Worm (Caenorhabditis elegans) whole organism, late embryonic: ENCODE results near the gene F26F2.8.
A peak's percentile ranks its signal among the peaks of the same experiment; 100 is the strongest.

Source experiments
- K02D7.2 ChIP-seq: sonication (generic microtip); optimal IDR thresholded peaks from 2 replicates; lab custom pipeline; 2017; ENCODE audit warnings: mild to moderate bottlenecking, missing genetic modification characterization, missing compliant biosample characterization
- K09A11.1 ChIP-seq: sonication (generic microtip); optimal IDR thresholded peaks from 2 replicates; lab custom pipeline; 2017; ENCODE audit warnings: antibody characterized with exemption, mild to moderate bottlenecking, missing genetic modification characterization, missing compliant biosample characterization; ENCODE audit not compliant: insufficient read depth
- T23F11.4 ChIP-seq: fragments of 200-800 bp; sonication (Bioruptor generic); optimal IDR thresholded peaks from 2 replicates; lab custom pipeline; 2018; ENCODE audit warnings: mild to moderate bottlenecking, missing genetic modification characterization, missing compliant biosample characterization
- ahr-1 ChIP-seq: sonication (generic microtip); optimal IDR thresholded peaks from 2 replicates; lab custom pipeline; 2016; ENCODE audit warnings: missing genetic modification characterization, missing compliant biosample characterization
- ceh-14 ChIP-seq: sonication (generic microtip); optimal IDR thresholded peaks from 2 replicates; lab custom pipeline; 2016; ENCODE audit warnings: missing genotype, missing genetic modification characterization, missing compliant biosample characterization
- ceh-18 ChIP-seq: sonication (generic microtip); optimal IDR thresholded peaks from 2 replicates; lab custom pipeline; 2016; ENCODE audit warnings: missing genetic modification characterization, missing compliant biosample characterization
- ceh-19 ChIP-seq: fragments of 200-800 bp; sonication (Bioruptor generic); optimal IDR thresholded peaks from 2 replicates; lab custom pipeline; 2018; ENCODE audit warnings: mild to moderate bottlenecking, missing genetic modification characterization, missing compliant biosample characterization
- ceh-2 ChIP-seq: sonication (generic microtip); optimal IDR thresholded peaks from 2 replicates; lab custom pipeline; 2016; ENCODE audit warnings: missing genotype, missing genetic modification characterization, missing compliant biosample characterization
- ceh-22 ChIP-seq: sonication (generic microtip); optimal IDR thresholded peaks from 2 replicates; lab custom pipeline; 2017; ENCODE audit warnings: missing biosample characterization, missing genetic modification characterization
- ceh-24 ChIP-seq: sonication (generic microtip); optimal IDR thresholded peaks from 2 replicates; lab custom pipeline; 2016; ENCODE audit warnings: mild to moderate bottlenecking, missing genetic modification characterization, missing compliant biosample characterization
- ceh-30 ChIP-seq: fragments of 150-350 bp; optimal IDR thresholded peaks from 2 replicates; lab custom pipeline; 2014; ENCODE audit warnings: missing biosample characterization, missing genetic modification characterization
- ceh-31 ChIP-seq: sonication (generic microtip); optimal IDR thresholded peaks from 2 replicates; lab custom pipeline; 2016; ENCODE audit warnings: missing genetic modification characterization, missing compliant biosample characterization
- ceh-45 ChIP-seq: fragments of 200-800 bp; sonication (Bioruptor generic); IDR thresholded peaks from 2 replicates; pipeline ENCODE4 v1.3.6; 2022; ENCODE audit warnings: missing genetic modification reagents, missing genetic modification characterization, missing compliant biosample characterization
- ceh-48 ChIP-seq: sonication (generic microtip); optimal IDR thresholded peaks from 2 replicates; lab custom pipeline; 2016; ENCODE audit warnings: missing genetic modification characterization, inconsistent platforms, missing compliant biosample characterization
- che-1 ChIP-seq: sonication (generic microtip); optimal IDR thresholded peaks from 2 replicates; lab custom pipeline; 2016; ENCODE audit warnings: mild to moderate bottlenecking, missing genetic modification characterization, missing compliant biosample characterization
- dmd-4 ChIP-seq: sonication (generic microtip); optimal IDR thresholded peaks from 2 replicates; lab custom pipeline; 2016; ENCODE audit warnings: borderline replicate concordance, missing genetic modification characterization, missing compliant biosample characterization
- elt-2 ChIP-seq: sonication (generic microtip); optimal IDR thresholded peaks from 2 replicates; lab custom pipeline; 2016; ENCODE audit warnings: missing genetic modification reagents, missing genetic modification characterization, missing compliant biosample characterization
- fax-1 ChIP-seq: sonication (generic microtip); optimal IDR thresholded peaks from 2 replicates; lab custom pipeline; 2016; ENCODE audit warnings: missing genotype, missing genetic modification characterization, missing compliant biosample characterization
- gmeb-2 ChIP-seq: sonication (generic microtip); optimal IDR thresholded peaks from 2 replicates; lab custom pipeline; 2016; ENCODE audit warnings: missing genetic modification characterization, inconsistent platforms, missing compliant biosample characterization
- hlh-13 ChIP-seq: fragments of 200-800 bp; sonication (Bioruptor generic); optimal IDR thresholded peaks from 2 replicates; lab custom pipeline; 2018; ENCODE audit warnings: mild to moderate bottlenecking, missing genetic modification characterization, missing compliant biosample characterization
- hlh-15 ChIP-seq: sonication (generic microtip); optimal IDR thresholded peaks from 2 replicates; lab custom pipeline; 2016; ENCODE audit warnings: missing genetic modification characterization, missing compliant biosample characterization
- hlh-30 ChIP-seq: sonication (generic microtip); optimal IDR thresholded peaks from 2 replicates; lab custom pipeline; 2017; ENCODE audit warnings: antibody characterized with exemption, missing genetic modification characterization, missing compliant biosample characterization; ENCODE audit not compliant: insufficient read depth
- hlh-6 ChIP-seq: sonication (generic microtip); optimal IDR thresholded peaks from 2 replicates; lab custom pipeline; 2016; ENCODE audit warnings: missing genotype, missing genetic modification characterization, missing compliant biosample characterization
- hlh-8 ChIP-seq: sonication (generic microtip); optimal IDR thresholded peaks from 2 replicates; lab custom pipeline; 2016; ENCODE audit warnings: missing genotype, missing genetic modification characterization, missing compliant biosample characterization
- lin-11 ChIP-seq: fragments of 200-800 bp; sonication (Bioruptor generic); optimal IDR thresholded peaks from 2 replicates; lab custom pipeline; 2018; ENCODE audit warnings: mild to moderate bottlenecking, missing genetic modification characterization, missing compliant biosample characterization
- mec-3 ChIP-seq: sonication (generic microtip); optimal IDR thresholded peaks from 2 replicates; lab custom pipeline; 2016; ENCODE audit warnings: borderline replicate concordance, missing genetic modification characterization, missing compliant biosample characterization
- nfya-1 ChIP-seq: sonication (generic microtip); optimal IDR thresholded peaks from 2 replicates; lab custom pipeline; 2017; ENCODE audit warnings: missing genetic modification characterization, mild to moderate bottlenecking, missing compliant biosample characterization, antibody characterized with exemption, moderate library complexity
- nhr-232 ChIP-seq: sonication (generic microtip); optimal IDR thresholded peaks from 2 replicates; lab custom pipeline; 2016; ENCODE audit warnings: missing genetic modification characterization, missing compliant biosample characterization
- npax-4 ChIP-seq: sonication (generic microtip); optimal IDR thresholded peaks from 2 replicates; lab custom pipeline; 2016; ENCODE audit warnings: missing genetic modification characterization, missing compliant biosample characterization
- odd-2 ChIP-seq: sonication (generic microtip); optimal IDR thresholded peaks from 2 replicates; lab custom pipeline; 2017; ENCODE audit warnings: antibody characterized with exemption, mild to moderate bottlenecking, missing genetic modification characterization, missing compliant biosample characterization
- pat-9 ChIP-seq: fragments of 200-800 bp; sonication (Bioruptor generic); optimal IDR thresholded peaks from 2 replicates; lab custom pipeline; 2018; ENCODE audit warnings: mild to moderate bottlenecking, missing genetic modification characterization, moderate library complexity, missing compliant biosample characterization
- pax-1 ChIP-seq: fragments of 150-350 bp; optimal IDR thresholded peaks from 2 replicates; lab custom pipeline; 2014; ENCODE audit warnings: missing biosample characterization, missing genetic modification characterization
- pha-2 ChIP-seq: sonication (generic microtip); optimal IDR thresholded peaks from 2 replicates; lab custom pipeline; 2017; ENCODE audit warnings: mild to moderate bottlenecking, missing genetic modification characterization, missing compliant biosample characterization
- pha-4 ChIP-seq: fragments of 150-350 bp; optimal IDR thresholded peaks from 2 replicates; lab custom pipeline; 2018; ENCODE audit warnings: missing biosample characterization, missing genetic modification reagents, missing genetic modification characterization
- rnt-1 ChIP-seq: sonication (generic microtip); optimal IDR thresholded peaks from 2 replicates; lab custom pipeline; 2016; ENCODE audit warnings: missing genetic modification characterization, missing compliant biosample characterization
- sox-2 ChIP-seq: fragments of 200-800 bp; sonication (Bioruptor generic); IDR thresholded peaks from 2 replicates; pipeline ENCODE4 v1.3.6; 2022; ENCODE audit warnings: missing genetic modification reagents, missing genetic modification characterization, missing compliant biosample characterization
- sox-4 ChIP-seq: sonication (generic microtip); optimal IDR thresholded peaks from 2 replicates; lab custom pipeline; 2017; ENCODE audit warnings: mild to moderate bottlenecking, missing genetic modification characterization, inconsistent platforms, missing compliant biosample characterization
- syd-9 ChIP-seq: sonication (generic microtip); optimal IDR thresholded peaks from 2 replicates; lab custom pipeline; 2016; ENCODE audit warnings: mild to moderate bottlenecking, missing genetic modification characterization, moderate library complexity, missing compliant biosample characterization
- tbx-2 ChIP-seq: sonication (generic microtip); optimal IDR thresholded peaks from 2 replicates; lab custom pipeline; 2016; ENCODE audit warnings: missing genetic modification characterization, missing compliant biosample characterization
- tbx-7 ChIP-seq: sonication (generic microtip); optimal IDR thresholded peaks from 2 replicates; lab custom pipeline; 2016; ENCODE audit warnings: missing genotype, missing genetic modification characterization, missing compliant biosample characterization
- ttx-3 ChIP-seq: sonication (generic microtip); optimal IDR thresholded peaks from 2 replicates; lab custom pipeline; 2016; ENCODE audit warnings: missing genetic modification reagents, missing genetic modification characterization, missing compliant biosample characterization
- unc-3 ChIP-seq, 2 experiments: fragments of 200-800 bp in 1 of 2; sonication (Bioruptor generic) in 1 of 2; sonication (generic microtip) in 1 of 2; conservative IDR thresholded peaks in 1 of 2; optimal IDR thresholded peaks in 1 of 2; 2 replicates each; pipeline versions ENCODE4 v1.3.6 to Lab custom; 2016 to 2022; ENCODE audit warnings: missing compliant biosample characterization in 2 of 2, missing genetic modification characterization in 2 of 2, missing genetic modification reagents in 1 of 2
- unc-42 ChIP-seq: sonication (generic microtip); optimal IDR thresholded peaks from 2 replicates; lab custom pipeline; 2016; ENCODE audit warnings: missing genotype, missing genetic modification characterization, missing compliant biosample characterization
- unc-86 ChIP-seq: sonication (generic microtip); optimal IDR thresholded peaks from 2 replicates; lab custom pipeline; 2016; ENCODE audit warnings: missing genetic modification characterization, missing compliant biosample characterization
- zip-5 ChIP-seq: sonication (generic microtip); optimal IDR thresholded peaks from 2 replicates; lab custom pipeline; 2016; ENCODE audit warnings: missing genetic modification characterization, missing compliant biosample characterization
- ztf-16 ChIP-seq: sonication (generic microtip); optimal IDR thresholded peaks from 2 replicates; lab custom pipeline; 2017; ENCODE audit warnings: missing genetic modification characterization, missing compliant biosample characterization

Gene F26F2.8

ce11 chrV:20580511-20581040 is 1.2 kb downstream of the F26F2.8 start, which contains the start of gene F26F2.7:
TSS of gene F26F2.7 (plus strand) at chrV:20580990.
- peak; percentile 52 for TF ChIP-seq unc-42 (tag; lab: Kevin White, UChicago)
- peak; percentile 55 for TF ChIP-seq elt-2 (tag; lab: Kevin White, UChicago)
- TF ChIP-seq hlh-30 (tag; lab: Kevin White, UChicago): peak; percentile 76
- no peak for TF ChIP-seq ztf-16 (tag; lab: Kevin White, UChicago)
- no peak for TF ChIP-seq pha-4 (tag; lab: Kevin White, UChicago)
- TF ChIP-seq ceh-24: no peak
- TF ChIP-seq odd-2 (tag; lab: Kevin White, UChicago): no peak
- TF ChIP-seq nhr-232: no peak
- no peak for TF ChIP-seq ceh-18 (tag; lab: Kevin White, UChicago)
- TF ChIP-seq hlh-6 (tag; lab: Kevin White, UChicago): no peak
- TF ChIP-seq ttx-3: peak; percentile 38
- TF ChIP-seq hlh-13: no peak
- TF ChIP-seq ceh-45: no peak
- no peak for TF ChIP-seq npax-4
- TF ChIP-seq ceh-14 (tag; lab: Kevin White, UChicago): peak; percentile 60
- TF ChIP-seq T23F11.4 (GFP tag; lab: Kevin White, UChicago): no peak
- TF ChIP-seq unc-86: peak; percentile 51
- TF ChIP-seq pat-9 (tag; lab: Kevin White, UChicago): no peak
- TF ChIP-seq K02D7.2 (tag; lab: Kevin White, UChicago): no peak
- no peak for TF ChIP-seq rnt-1 (tag; lab: Kevin White, UChicago)
- TF ChIP-seq ceh-31 (tag; lab: Kevin White, UChicago): peak; percentile 31
- peak; percentile 34 for TF ChIP-seq ceh-30 (tag; lab: Kevin White, UChicago)
- no peak for TF ChIP-seq hlh-8 (tag; lab: Kevin White, UChicago)
- TF ChIP-seq nfya-1 (tag; lab: Kevin White, UChicago): peak; percentile 36
- TF ChIP-seq fax-1 (tag; lab: Kevin White, UChicago): no peak
- TF ChIP-seq syd-9 (tag; lab: Kevin White, UChicago): no peak
- no peak for TF ChIP-seq ceh-22 (tag; lab: Kevin White, UChicago)
- TF ChIP-seq sox-2: no peak
- TF ChIP-seq gmeb-2 (tag; lab: Kevin White, UChicago): peak; percentile 20
- TF ChIP-seq sox-4 (tag; lab: Kevin White, UChicago): no peak
- TF ChIP-seq che-1: no peak
- TF ChIP-seq ahr-1 (tag; lab: Kevin White, UChicago): no peak
- no peak for TF ChIP-seq tbx-2 (tag; lab: Kevin White, UChicago)
- TF ChIP-seq zip-5 (tag; lab: Kevin White, UChicago): no peak
- TF ChIP-seq dmd-4 (tag; lab: Kevin White, UChicago): no peak
- peak; percentile 34 for TF ChIP-seq ceh-48
- no peak for TF ChIP-seq unc-3 (GFP tag; conservative IDR thresholded peaks at IDR 0.05; lab: Robert Waterston, UW)
- TF ChIP-seq unc-3 (tag; optimal IDR thresholded peaks at IDR 0.05; lab: Kevin White, UChicago): peak; percentile 41
- TF ChIP-seq lin-11 (tag; lab: Kevin White, UChicago): peak; percentile 31
- no peak for TF ChIP-seq ceh-2 (tag; lab: Kevin White, UChicago)
- no peak for TF ChIP-seq hlh-15 (tag; lab: Kevin White, UChicago)
- no peak for TF ChIP-seq tbx-7 (tag; lab: Kevin White, UChicago)
- TF ChIP-seq pha-2 (tag; lab: Kevin White, UChicago): peak; percentile 64
- TF ChIP-seq ceh-19 (GFP tag; lab: Kevin White, UChicago): no peak
- no peak for TF ChIP-seq K09A11.1 (tag; lab: Kevin White, UChicago)
- no peak for TF ChIP-seq pax-1 (tag; lab: Kevin White, UChicago)
- no peak for TF ChIP-seq mec-3
- TF ChIP-seq, all 69 proteins: peak for 14
